Worm (Caenorhabditis elegans): ENCODE measurements around the gene Y46G5A.23.

Gene Y46G5A.23

DNA sequence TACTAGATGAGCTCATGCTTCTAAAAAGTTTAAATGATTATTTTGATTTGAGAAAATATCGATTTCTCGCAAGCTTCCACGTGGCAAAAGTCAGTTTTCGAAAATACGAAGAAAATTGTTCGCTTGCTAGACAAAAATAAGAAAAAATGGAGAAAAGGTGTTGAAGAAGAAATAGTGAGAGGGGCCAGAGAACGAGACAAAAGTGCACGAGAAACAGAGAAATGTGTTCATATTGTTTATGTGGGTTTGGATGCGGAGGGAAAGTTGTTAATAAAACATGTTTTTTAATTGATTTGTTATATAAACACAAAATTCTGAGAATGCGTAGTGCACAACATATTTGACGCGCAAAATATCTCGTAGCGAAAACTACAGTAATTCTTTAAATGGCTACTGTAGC lies 43.4 kb downstream of the Y46G5A.23 start, which contains the start of gene Y46G5A.15:
Gene Y46G5A.15 (minus strand): TSS at position 26 of the 400 bp plus-strand sequence.
- TF ChIP-seq nhr-11 (tag; optimal IDR thresholded peaks at IDR 0.05) (no peak), ahr-1 (tag; optimal IDR thresholded peaks at IDR 0.05) (no peak), fax-1 (tag; optimal IDR thresholded peaks at IDR 0.05) (no peak), nfya-1 (tag; optimal IDR thresholded peaks at IDR 0.05) (no peak), dve-1 (tag; optimal IDR thresholded peaks at IDR 0.05) (no peak)
